Worm (Caenorhabditis elegans) whole organism, young adult: ENCODE data around the gene Y51A2D.13.
"Not testable (repeated sequence)": the region's sequence is repeated elsewhere in the genome, so short reads cannot be mapped to it uniquely, and the experiment has no call there.

Experiments
- F49E8.2 ChIP-seq: sonication (generic microtip); optimal IDR thresholded peaks from 3 replicates; lab custom pipeline; 2017; ENCODE audit warnings: missing genetic modification characterization, mild to moderate bottlenecking, missing compliant biosample characterization, antibody characterized with exemption, moderate library complexity; ENCODE audit not compliant: insufficient read depth
- hrde-1 ChIP-seq: sonication (generic microtip); optimal IDR thresholded peaks from 2 replicates; lab custom pipeline; 2016; ENCODE audit warnings: missing genetic modification characterization, mild to moderate bottlenecking, missing compliant biosample characterization, moderate library complexity, missing genotype, missing genetic modification reagents, borderline replicate concordance

DNA sequence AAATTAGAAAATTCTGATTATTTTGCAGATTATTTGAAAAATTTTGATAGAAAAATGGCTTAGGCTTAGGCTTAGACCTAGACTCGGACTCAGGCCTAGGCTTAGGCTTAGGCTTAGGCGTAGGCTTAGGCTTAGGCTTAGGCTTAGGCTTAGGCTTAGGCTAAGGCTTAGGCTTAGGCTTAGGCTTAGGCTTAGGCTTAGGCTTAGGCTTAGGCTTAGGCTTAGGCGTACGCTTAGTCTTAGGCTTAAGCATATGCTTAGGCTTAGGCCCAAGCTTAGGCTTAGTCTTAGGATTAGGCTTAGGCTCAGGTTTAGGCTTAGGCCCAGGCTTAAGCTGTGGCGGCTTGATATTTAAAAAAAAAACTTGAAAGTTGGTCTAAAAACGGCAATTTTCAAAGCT, 13.2 kb downstream of the Y51A2D.13 start:
- not testable (repeated sequence) for TF ChIP-seq hrde-1, F49E8.2 (tag; lab: Kevin White, UChicago)
